Fruit fly (Drosophila melanogaster) whole organism, embryonic: Measurements from ENCODE around the gene Men.

Source experiments
- Ada2b ChIP-seq: fragments of 200-800 bp; sonication (Bioruptor generic); IDR thresholded peaks from 2 replicates; pipeline ENCODE4 v1.3.6; 2022; ENCODE audit warnings: missing biosample characterization, missing genetic modification characterization
- C15 ChIP-seq: fragments of 200-800 bp; sonication (Bioruptor generic); IDR thresholded peaks from 3 replicates; pipeline ENCODE4 v1.3.6; 2022; ENCODE audit warnings: missing biosample characterization, missing genetic modification characterization
- CG10979 ChIP-seq: fragments of 200-800 bp; sonication (Bioruptor generic); optimal IDR thresholded peaks from 2 replicates; lab custom pipeline; 2018; ENCODE audit warnings: missing biosample characterization, mild to moderate bottlenecking, missing genetic modification characterization, moderate library complexity
- CG12155 ChIP-seq: fragments of 200-800 bp; sonication (Bioruptor generic); optimal IDR thresholded peaks from 3 replicates; lab custom pipeline; 2016; ENCODE audit warnings: missing biosample characterization, missing genetic modification characterization
- CG12299 ChIP-seq: fragments of 200-800 bp; sonication (Bioruptor generic); optimal IDR thresholded peaks from 2 replicates; lab custom pipeline; 2018; ENCODE audit warnings: missing biosample characterization, mild to moderate bottlenecking, missing genetic modification characterization
- CG13123 ChIP-seq: fragments of 200-800 bp; sonication (Bioruptor generic); optimal IDR thresholded peaks from 2 replicates; lab custom pipeline; 2016; ENCODE audit warnings: missing biosample characterization, missing genetic modification characterization
- CG15011 ChIP-seq: fragments of 200-800 bp; sonication (Bioruptor generic); optimal IDR thresholded peaks from 3 replicates; lab custom pipeline; 2018; ENCODE audit warnings: missing biosample characterization, mild to moderate bottlenecking, missing genetic modification characterization
- CG18011 ChIP-seq: fragments of 200-800 bp; sonication (Bioruptor generic); optimal IDR thresholded peaks from 2 replicates; lab custom pipeline; 2017; ENCODE audit warnings: missing biosample characterization, missing genetic modification characterization, mild to moderate bottlenecking, moderate library complexity, missing genotype
- CG18262 ChIP-seq: fragments of 200-800 bp; optimal IDR thresholded peaks from 3 replicates; lab custom pipeline; 2019; ENCODE audit warnings: missing biosample characterization, mild to moderate bottlenecking, missing genetic modification characterization, moderate library complexity
- CG2199 ChIP-seq: fragments of 200-800 bp; sonication (Bioruptor generic); IDR thresholded peaks from 3 replicates; pipeline ENCODE4 v1.3.6; 2022; ENCODE audit warnings: missing biosample characterization, missing genetic modification characterization
- CG31224 ChIP-seq: fragments of 200-800 bp; sonication (Bioruptor generic); IDR thresholded peaks from 2 replicates; pipeline ENCODE4 v1.3.6; 2022; ENCODE audit warnings: missing biosample characterization, missing genetic modification characterization
- CG32532 ChIP-seq: fragments of 200-800 bp; sonication (Bioruptor generic); IDR thresholded peaks from 2 replicates; pipeline ENCODE4 v1.3.6; 2022; ENCODE audit warnings: missing biosample characterization, missing genetic modification characterization
- CG3281 ChIP-seq: fragments of 200-800 bp; sonication (Bioruptor generic); optimal IDR thresholded peaks from 3 replicates; lab custom pipeline; 2017; ENCODE audit warnings: missing biosample characterization, mild to moderate bottlenecking, missing genetic modification characterization
- CG34224 ChIP-seq: fragments of 200-800 bp; sonication (Bioruptor generic); IDR thresholded peaks from 3 replicates; pipeline ENCODE4 v1.3.6; 2022; ENCODE audit warnings: missing biosample characterization, missing genetic modification characterization; ENCODE audit not compliant: partially characterized antibody
- CG3838 ChIP-seq: fragments of 200-800 bp; sonication (Bioruptor generic); optimal IDR thresholded peaks from 3 replicates; lab custom pipeline; 2016; ENCODE audit warnings: missing biosample characterization, missing genetic modification characterization
- CG6175 ChIP-seq: fragments of 200-800 bp; sonication (Bioruptor generic); IDR thresholded peaks from 3 replicates; pipeline ENCODE4 v1.3.6; 2022; ENCODE audit warnings: missing biosample characterization, missing genetic modification characterization
- CG6272 ChIP-seq: fragments of 200-800 bp; sonication (Bioruptor generic); IDR thresholded peaks from 2 replicates; pipeline ENCODE4 v1.3.6; 2022; ENCODE audit warnings: missing biosample characterization, missing genetic modification characterization
- CG7556 ChIP-seq: fragments of 200-800 bp; sonication (Bioruptor generic); optimal IDR thresholded peaks from 2 replicates; lab custom pipeline; 2017; ENCODE audit warnings: missing biosample characterization, mild to moderate bottlenecking, missing genetic modification characterization
- CG8089 ChIP-seq: fragments of 200-800 bp; sonication (Bioruptor generic); optimal IDR thresholded peaks from 3 replicates; lab custom pipeline; 2016; ENCODE audit warnings: missing biosample characterization, missing genetic modification characterization
- CG8359 ChIP-seq: fragments of 200-800 bp; sonication (Bioruptor generic); optimal IDR thresholded peaks from 2 replicates; lab custom pipeline; 2017; ENCODE audit warnings: missing biosample characterization, mild to moderate bottlenecking, missing genetic modification characterization, borderline replicate concordance
- CG9437 ChIP-seq: fragments of 200-800 bp; sonication (Bioruptor generic); optimal IDR thresholded peaks from 2 replicates; lab custom pipeline; 2018; ENCODE audit warnings: missing biosample characterization, mild to moderate bottlenecking, missing genetic modification characterization
- CG9817 ChIP-seq: fragments of 200-800 bp; sonication (Bioruptor generic); optimal IDR thresholded peaks from 2 replicates; lab custom pipeline; 2018; ENCODE audit warnings: missing biosample characterization, mild to moderate bottlenecking, missing genetic modification characterization, moderate library complexity
- Deaf1 ChIP-seq: fragments of 200-800 bp; optimal IDR thresholded peaks from 3 replicates; lab custom pipeline; 2019; ENCODE audit warnings: missing biosample characterization, mild to moderate bottlenecking, missing genetic modification characterization, moderate library complexity
- ERR ChIP-seq: fragments of 200-800 bp; sonication (Bioruptor generic); optimal IDR thresholded peaks from 2 replicates; lab custom pipeline; 2016; ENCODE audit warnings: missing biosample characterization, missing genetic modification characterization
- Ets97D ChIP-seq: fragments of 200-800 bp; sonication (Bioruptor generic); optimal IDR thresholded peaks from 3 replicates; lab custom pipeline; 2016; ENCODE audit warnings: missing biosample characterization, missing genetic modification characterization
- GATAe ChIP-seq: fragments of 200-800 bp; sonication (Bioruptor generic); conservative IDR thresholded peaks from 2 replicates; pipeline ENCODE4 v1.3.6; 2022; ENCODE audit warnings: missing biosample characterization, missing genetic modification characterization
- Hsf ChIP-seq: fragments of 200-800 bp; sonication (Bioruptor generic); optimal IDR thresholded peaks from 3 replicates; lab custom pipeline; 2016; ENCODE audit warnings: missing biosample characterization, missing genetic modification characterization
- MESR4 ChIP-seq: fragments of 200-800 bp; sonication (Bioruptor generic); optimal IDR thresholded peaks from 2 replicates; lab custom pipeline; 2018; ENCODE audit warnings: missing biosample characterization, mild to moderate bottlenecking, missing genetic modification characterization, moderate library complexity
- Med ChIP-seq: fragments of 200-800 bp; sonication (Bioruptor generic); peaks from one replicate; lab custom pipeline; 2016; ENCODE audit warnings: missing biosample characterization, missing genetic modification characterization, mild to moderate bottlenecking, inconsistent platforms, moderate library complexity
- NC2β ChIP-seq: fragments of 200-800 bp; sonication (Bioruptor generic); optimal IDR thresholded peaks from 2 replicates; lab custom pipeline; 2016; ENCODE audit warnings: missing biosample characterization, missing genetic modification characterization
- Opbp ChIP-seq: fragments of 200-800 bp; sonication (Bioruptor generic); IDR thresholded peaks from 3 replicates; pipeline ENCODE4 v1.3.6; 2022; ENCODE audit warnings: missing biosample characterization, missing genetic modification characterization; ENCODE audit not compliant: partially characterized antibody
- Rfx ChIP-seq: fragments of 200-800 bp; sonication (Bioruptor generic); IDR thresholded peaks from 2 replicates; pipeline ENCODE4 v1.3.6; 2022; ENCODE audit warnings: missing biosample characterization, missing genetic modification characterization
- Side ChIP-seq: fragments of 200-800 bp; sonication (Bioruptor generic); optimal IDR thresholded peaks from 2 replicates; lab custom pipeline; 2016; ENCODE audit warnings: missing biosample characterization, missing genetic modification characterization
- Sox100B ChIP-seq: fragments of 200-800 bp; sonication (Bioruptor generic); optimal IDR thresholded peaks from 3 replicates; lab custom pipeline; 2018; ENCODE audit warnings: missing biosample characterization, mild to moderate bottlenecking, missing genetic modification characterization
- Usf ChIP-seq: fragments of 200-800 bp; sonication (Bioruptor generic); optimal IDR thresholded peaks from 2 replicates; lab custom pipeline; 2017; ENCODE audit warnings: missing genotype, missing biosample characterization, missing genetic modification characterization
- Xrp1 ChIP-seq: fragments of 200-800 bp; sonication (Bioruptor generic); IDR thresholded peaks from 2 replicates; pipeline ENCODE4 v1.3.6; 2022; ENCODE audit warnings: missing biosample characterization, missing genetic modification characterization
- ac ChIP-seq: fragments of 200-800 bp; sonication (Bioruptor generic); optimal IDR thresholded peaks from 3 replicates; lab custom pipeline; 2017; ENCODE audit warnings: missing biosample characterization, mild to moderate bottlenecking, missing genetic modification characterization
- ap ChIP-seq: fragments of 200-800 bp; sonication (Bioruptor generic); IDR thresholded peaks from 2 replicates; pipeline ENCODE4 v1.3.6; 2022; ENCODE audit warnings: missing biosample characterization, missing genetic modification characterization
- chinmo ChIP-seq: fragments of 200-800 bp; sonication (Bioruptor generic); IDR thresholded peaks from 4 replicates; pipeline ENCODE4 v1.3.6; 2022; ENCODE audit warnings: missing biosample characterization, missing genetic modification characterization; ENCODE audit not compliant: partially characterized antibody
- dan ChIP-seq: fragments of 200-800 bp; sonication (Bioruptor generic); IDR thresholded peaks from 2 replicates; pipeline ENCODE4 v1.3.6; 2022; ENCODE audit warnings: missing biosample characterization, missing genetic modification characterization
- gfzf ChIP-seq: fragments of 200-800 bp; sonication (Bioruptor generic); optimal IDR thresholded peaks from 2 replicates; lab custom pipeline; 2016; ENCODE audit warnings: missing biosample characterization, mild to moderate bottlenecking, missing genetic modification characterization, moderate library complexity
- grn ChIP-seq: fragments of 200-800 bp; sonication (Bioruptor generic); optimal IDR thresholded peaks from 3 replicates; lab custom pipeline; 2017; ENCODE audit warnings: missing biosample characterization, missing genetic modification characterization
- pnt ChIP-seq: fragments of 200-800 bp; sonication (Bioruptor generic); optimal IDR thresholded peaks from 3 replicates; lab custom pipeline; 2016; ENCODE audit warnings: missing biosample characterization, missing genetic modification characterization
- rib ChIP-seq: fragments of 200-800 bp; sonication (Bioruptor generic); IDR thresholded peaks from 2 replicates; pipeline ENCODE4 v1.3.6; 2022; ENCODE audit warnings: missing biosample characterization, missing genetic modification characterization
- seq ChIP-seq: fragments of 200-800 bp; sonication (Bioruptor generic); IDR thresholded peaks from 2 replicates; pipeline ENCODE4 v1.3.6; 2022; ENCODE audit warnings: missing biosample characterization, missing genetic modification characterization
- slp2 ChIP-seq: fragments of 200-800 bp; sonication (Bioruptor generic); optimal IDR thresholded peaks from 2 replicates; lab custom pipeline; 2016; ENCODE audit warnings: missing biosample characterization, missing genetic modification characterization
- sob ChIP-seq: fragments of 200-800 bp; sonication (Bioruptor generic); IDR thresholded peaks from 2 replicates; pipeline ENCODE4 v1.3.6; 2022; ENCODE audit warnings: missing biosample characterization, missing genetic modification characterization
- sqz ChIP-seq: fragments of 200-800 bp; sonication (Bioruptor generic); optimal IDR thresholded peaks from 3 replicates; lab custom pipeline; 2018; ENCODE audit warnings: missing biosample characterization, mild to moderate bottlenecking, missing genetic modification characterization
- toy ChIP-seq: fragments of 200-800 bp; sonication (Bioruptor generic); IDR thresholded peaks from 2 replicates; pipeline ENCODE4 v1.3.6; 2022; ENCODE audit warnings: missing biosample characterization, missing genetic modification characterization
- twi ChIP-seq: fragments of 200-800 bp; optimal IDR thresholded peaks from 2 replicates; lab custom pipeline; 2019; ENCODE audit warnings: missing biosample characterization, mild to moderate bottlenecking, missing genetic modification characterization, moderate library complexity
- vnd ChIP-seq: fragments of 200-800 bp; sonication (Bioruptor generic); IDR thresholded peaks from 3 replicates; pipeline ENCODE4 v1.3.6; 2022; ENCODE audit warnings: missing biosample characterization, missing genetic modification characterization; ENCODE audit not compliant: partially characterized antibody
- zen2 ChIP-seq: fragments of 200-800 bp; sonication (Bioruptor generic); IDR thresholded peaks from 3 replicates; pipeline ENCODE4 v1.3.6; 2022; ENCODE audit warnings: missing biosample characterization, missing genetic modification characterization; ENCODE audit not compliant: partially characterized antibody

Gene Men

dm6 chr3R:12697571-12698039, 24.6 kb downstream of the Men start (continued):
- TF ChIP-seq C15 (GFP tag; lab: Robert Waterston, UW) (no peak), CG12155 (GFP tag; lab: Kevin White, UChicago) (peak; percentile 19), rib (GFP tag; lab: Robert Waterston, UW) (no peak), zen2 (no peak), NC2β (GFP tag; lab: Kevin White, UChicago) (no peak), MESR4 (GFP tag; lab: Kevin White, UChicago) (peak; percentile 94), chinmo (GFP tag; lab: Robert Waterston, UW) (no peak), CG2199 (GFP tag; lab: Robert Waterston, UW) (no peak), Deaf1 (tag; lab: Kevin White, UChicago) (no peak), CG9817 (tag; lab: Kevin White, UChicago) (no peak), CG32532 (GFP tag; lab: Robert Waterston, UW) (no peak), toy (GFP tag; lab: Robert Waterston, UW) (no peak), CG13123 (no peak), CG9437 (GFP tag; lab: Kevin White, UChicago) (no peak), ac (no peak), CG6175 (GFP tag; lab: Robert Waterston, UW) (no peak), CG8089 (GFP tag; lab: Kevin White, UChicago) (no peak), Ets97D (peak; percentile 63), Rfx (GFP tag; lab: Robert Waterston, UW) (no peak), Side (GFP tag; lab: Kevin White, UChicago) (no peak), Hsf (no peak), CG31224 (GFP tag; lab: Robert Waterston, UW) (no peak), grn (GFP tag; lab: Kevin White, UChicago) (no peak), CG6272 (GFP tag; lab: Robert Waterston, UW) (no peak), Xrp1 (no peak), ERR (GFP tag; lab: Kevin White, UChicago) (no peak), Med (GFP tag; lab: Kevin White, UChicago) (peak; percentile 83), gfzf (GFP tag; lab: Kevin White, UChicago) (peak; percentile 86), Sox100B (no peak), Opbp (peak; percentile 32; the same call in 1 of the 3 replicates), CG3281 (GFP tag; lab: Kevin White, UChicago) (no peak), sob (GFP tag; lab: Robert Waterston, UW) (0 out of 2 replicates have a peak, but pooled peaks have one; percentile 9), CG7556 (GFP tag; lab: Kevin White, UChicago) (no peak), dan (GFP tag; lab: Robert Waterston, UW) (no peak), twi (no peak), ap (GFP tag; lab: Robert Waterston, UW) (no peak), CG10979 (tag; lab: Kevin White, UChicago) (peak; percentile 28), Usf (no peak), CG12299 (peak; percentile 12), sqz (GFP tag; lab: Kevin White, UChicago) (no peak), CG34224 (GFP tag; lab: Robert Waterston, UW) (peak; percentile 51; the same call in 2 of the 3 replicates), CG8359 (GFP tag; lab: Kevin White, UChicago) (no peak), CG18262 (peak; percentile 5), pnt (no peak), vnd (peak; percentile 48; the same call in 1 of the 3 replicates), Ada2b (GFP tag; lab: Robert Waterston, UW) (no peak), seq (GFP tag; lab: Robert Waterston, UW) (no peak), CG15011 (GFP tag; lab: Kevin White, UChicago) (no peak), CG3838 (GFP tag; lab: Kevin White, UChicago) (no peak), CG18011 (GFP tag; lab: Kevin White, UChicago) (no peak), slp2 (no peak), GATAe (GFP tag; lab: Robert Waterston, UW) (no peak)
